Worm (Caenorhabditis elegans) whole organism, young adult: Measurements from ENCODE around the gene F14F9.8.

Source experiments
- B0035.1 ChIP-seq: sonication (generic microtip); optimal IDR thresholded peaks from 2 replicates; lab custom pipeline; 2016; ENCODE audit warnings: missing genetic modification characterization, mild to moderate bottlenecking, missing compliant biosample characterization, missing genotype, missing genetic modification reagents
- C06A6.2 ChIP-seq: fragments of 200-800 bp; sonication (Bioruptor generic); conservative IDR thresholded peaks from 2 replicates; pipeline ENCODE4 v1.3.6; 2022; ENCODE audit warnings: missing genetic modification characterization, missing compliant biosample characterization
- F22D6.2 ChIP-seq: sonication (generic microtip); optimal IDR thresholded peaks from 2 replicates; lab custom pipeline; 2016; ENCODE audit warnings: mild to moderate bottlenecking, missing genetic modification characterization, missing compliant biosample characterization
- F33H1.4 ChIP-seq: fragments of 200-800 bp; sonication (Bioruptor generic); IDR thresholded peaks from 2 replicates; pipeline ENCODE4 v1.3.6; 2022; ENCODE audit warnings: missing genetic modification reagents, missing genetic modification characterization, missing compliant biosample characterization
- F57C9.4 ChIP-seq: sonication (generic microtip); optimal IDR thresholded peaks from 2 replicates; lab custom pipeline; 2017; ENCODE audit warnings: mild to moderate bottlenecking, missing genetic modification characterization, missing compliant biosample characterization
- K12H6.12 ChIP-seq: fragments of 200-800 bp; sonication (Bioruptor generic); optimal IDR thresholded peaks from 2 replicates; lab custom pipeline; 2018; ENCODE audit warnings: mild to moderate bottlenecking, missing genetic modification characterization, missing compliant biosample characterization
- Y53G8AR.9 ChIP-seq: fragments of 200-800 bp; sonication (Bioruptor generic); conservative IDR thresholded peaks from 2 replicates; pipeline ENCODE4 v1.3.6; 2022; ENCODE audit warnings: missing genetic modification reagents, missing genetic modification characterization, missing compliant biosample characterization
- Y56A3A.18 ChIP-seq: fragments of 200-800 bp; sonication (Bioruptor generic); IDR thresholded peaks from 2 replicates; pipeline ENCODE4 v1.3.6; 2022; ENCODE audit warnings: missing genetic modification reagents, missing genetic modification characterization, missing compliant biosample characterization
- Y67H2A.10 ChIP-seq: fragments of 200-800 bp; sonication (Bioruptor generic); conservative IDR thresholded peaks from 2 replicates; pipeline ENCODE4 v1.3.6; 2022; ENCODE audit warnings: missing genetic modification reagents, missing genetic modification characterization, missing compliant biosample characterization
- Y95B8A.8 ChIP-seq: fragments of 200-800 bp; sonication (Bioruptor generic); IDR thresholded peaks from 2 replicates; pipeline ENCODE4 v1.3.6; 2022; ENCODE audit warnings: missing genetic modification reagents, missing genetic modification characterization, missing compliant biosample characterization
- ama-1 ChIP-seq, 3 experiments: fragments of 150-350 bp in 1 of 3; sonication (generic microtip) in 2 of 3; optimal IDR thresholded peaks; 2 replicates each; lab custom pipeline; 2014 to 2018; ENCODE audit warnings: missing biosample characterization in 2 of 3, missing genetic modification characterization in 2 of 3, missing genetic modification reagents in 2 of 3
- atf-7 ChIP-seq: sonication (generic microtip); optimal IDR thresholded peaks from 2 replicates; lab custom pipeline; 2017; ENCODE audit warnings: mild to moderate bottlenecking, missing genetic modification characterization, missing compliant biosample characterization
- athp-1 ChIP-seq: sonication (generic microtip); optimal IDR thresholded peaks from 2 replicates; lab custom pipeline; 2017; ENCODE audit warnings: mild to moderate bottlenecking, missing genetic modification characterization, missing compliant biosample characterization
- bed-2 ChIP-seq: fragments of 200-800 bp; sonication (Bioruptor generic); IDR thresholded peaks from 2 replicates; pipeline ENCODE4 v1.3.6; 2022; ENCODE audit warnings: missing genetic modification reagents, missing genetic modification characterization, missing compliant biosample characterization
- ceh-91 ChIP-seq: fragments of 200-800 bp; sonication (Bioruptor generic); IDR thresholded peaks from 2 replicates; pipeline ENCODE4 v1.3.6; 2022; ENCODE audit warnings: missing genetic modification reagents, missing genetic modification characterization, missing compliant biosample characterization
- egl-44 ChIP-seq: fragments of 200-800 bp; sonication (Bioruptor generic); IDR thresholded peaks from 2 replicates; pipeline ENCODE4 v1.3.6; 2022; ENCODE audit warnings: missing genetic modification reagents, missing genetic modification characterization, missing compliant biosample characterization
- ekl-4 ChIP-seq: fragments of 200-800 bp; sonication (Bioruptor generic); IDR thresholded peaks from 2 replicates; pipeline ENCODE4 v1.3.6; 2022; ENCODE audit warnings: missing genetic modification reagents, missing genetic modification characterization, missing compliant biosample characterization
- fkh-3 ChIP-seq: sonication (generic microtip); optimal IDR thresholded peaks from 2 replicates; lab custom pipeline; 2016; ENCODE audit warnings: mild to moderate bottlenecking, missing genetic modification characterization, missing compliant biosample characterization
- hlh-12 ChIP-seq: sonication (generic microtip); optimal IDR thresholded peaks from 2 replicates; lab custom pipeline; 2016; ENCODE audit warnings: missing genetic modification characterization, missing compliant biosample characterization
- hmg-20 ChIP-seq: fragments of 200-800 bp; sonication (Bioruptor generic); IDR thresholded peaks from 2 replicates; pipeline ENCODE4 v1.3.6; 2022; ENCODE audit warnings: missing genetic modification reagents, missing genetic modification characterization, missing compliant biosample characterization
- hrde-1 ChIP-seq: sonication (generic microtip); optimal IDR thresholded peaks from 2 replicates; lab custom pipeline; 2016; ENCODE audit warnings: missing genetic modification characterization, mild to moderate bottlenecking, missing compliant biosample characterization, moderate library complexity, missing genotype, missing genetic modification reagents, borderline replicate concordance
- lin-26 ChIP-seq: fragments of 200-800 bp; sonication (Bioruptor generic); IDR thresholded peaks from 2 replicates; pipeline ENCODE4 v1.3.6; 2022; ENCODE audit warnings: missing genetic modification reagents, missing genetic modification characterization, missing compliant biosample characterization
- lin-40 ChIP-seq: sonication (generic microtip); optimal IDR thresholded peaks from 2 replicates; lab custom pipeline; 2016; ENCODE audit warnings: missing genetic modification characterization, mild to moderate bottlenecking, missing compliant biosample characterization, missing genotype, missing genetic modification reagents
- lin-54 ChIP-seq: fragments of 200-800 bp; sonication (Bioruptor generic); optimal IDR thresholded peaks from 2 replicates; lab custom pipeline; 2018; ENCODE audit warnings: mild to moderate bottlenecking, missing genetic modification characterization, missing compliant biosample characterization
- lsl-1 ChIP-seq: fragments of 200-800 bp; sonication (Bioruptor generic); optimal IDR thresholded peaks from 2 replicates; lab custom pipeline; 2018; ENCODE audit warnings: mild to moderate bottlenecking, missing genetic modification characterization, moderate library complexity, missing compliant biosample characterization
- lsy-27 ChIP-seq: sonication (generic microtip); optimal IDR thresholded peaks from 2 replicates; lab custom pipeline; 2017; ENCODE audit warnings: missing genetic modification characterization, mild to moderate bottlenecking, missing compliant biosample characterization, antibody characterized with exemption, missing genotype, borderline replicate concordance; ENCODE audit not compliant: insufficient read depth
- nfyb-1 ChIP-seq: fragments of 200-800 bp; sonication (Bioruptor generic); IDR thresholded peaks from 2 replicates; pipeline ENCODE4 v1.3.6; 2022; ENCODE audit warnings: missing genetic modification reagents, missing genetic modification characterization, missing compliant biosample characterization
- nhr-80 ChIP-seq: sonication (generic microtip); optimal IDR thresholded peaks from 2 replicates; lab custom pipeline; 2016; ENCODE audit warnings: missing genetic modification characterization, missing compliant biosample characterization
- nhr-90 ChIP-seq: sonication (generic microtip); optimal IDR thresholded peaks from 2 replicates; lab custom pipeline; 2016; ENCODE audit warnings: missing genotype, mild to moderate bottlenecking, missing genetic modification characterization, missing compliant biosample characterization
- pbrm-1 ChIP-seq: fragments of 200-800 bp; sonication (Bioruptor generic); IDR thresholded peaks from 2 replicates; pipeline ENCODE4 v1.3.6; 2022; ENCODE audit warnings: missing genetic modification reagents, missing genetic modification characterization, missing compliant biosample characterization
- tbp1 ChIP-seq: fragments of 200-800 bp; sonication (Bioruptor generic); optimal IDR thresholded peaks from 2 replicates; lab custom pipeline; 2018; ENCODE audit warnings: mild to moderate bottlenecking, missing genetic modification characterization, missing compliant biosample characterization
- unc-130 ChIP-seq: sonication (generic microtip); optimal IDR thresholded peaks from 2 replicates; lab custom pipeline; 2016; ENCODE audit warnings: missing genetic modification reagents, missing genetic modification characterization, missing compliant biosample characterization
- ztf-18 ChIP-seq: sonication (generic microtip); optimal IDR thresholded peaks from 2 replicates; lab custom pipeline; 2016; ENCODE audit warnings: missing genotype, mild to moderate bottlenecking, missing genetic modification characterization, missing compliant biosample characterization
- ztf-22 ChIP-seq: fragments of 200-800 bp; sonication (Bioruptor generic); optimal IDR thresholded peaks from 2 replicates; lab custom pipeline; 2018; ENCODE audit warnings: mild to moderate bottlenecking, missing genetic modification characterization, moderate library complexity, missing compliant biosample characterization
- ztf-3 ChIP-seq: fragments of 200-800 bp; sonication (Bioruptor generic); optimal IDR thresholded peaks from 2 replicates; lab custom pipeline; 2018; ENCODE audit warnings: mild to moderate bottlenecking, missing genetic modification characterization, missing compliant biosample characterization

The F14F9.8 gene

ce11 chrV:5098925-5099324, 31.2 kb upstream of the F14F9.8 start, which contains the start of gene unc-46:
TSS of gene unc-46 (minus strand) at chrV:5099025.
- TF ChIP-seq ztf-18: no peak
- TF ChIP-seq F57C9.4 (tag; lab: Kevin White, UChicago): no peak

DNA sequence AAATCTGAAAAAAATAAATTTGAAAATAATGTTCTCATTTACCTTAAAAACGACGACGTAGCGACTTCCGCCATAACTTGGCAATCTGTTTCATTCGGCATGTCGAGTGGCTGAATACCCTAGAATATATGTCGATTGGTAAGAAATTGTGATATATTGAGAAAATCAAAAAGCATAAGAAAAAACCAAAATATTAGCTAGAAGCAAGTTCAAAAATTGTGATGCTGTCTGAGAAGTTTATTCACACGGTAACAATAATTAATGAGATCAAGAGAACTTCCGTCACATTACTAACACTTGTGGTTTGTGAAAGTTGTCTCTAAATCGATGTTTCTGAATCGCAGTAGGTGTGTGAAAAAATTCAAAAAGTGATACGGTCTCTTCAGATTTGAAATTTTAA, 28.1 kb upstream of the F14F9.8 start, which contains the start of gene srab-1:
TSS of gene srab-1 (minus strand) at position 101 of the 400 bp plus-strand sequence.
- no peak for TF ChIP-seq hlh-12 (tag; lab: Kevin White, UChicago)
- TF ChIP-seq ceh-91: no peak
- no peak for TF ChIP-seq ztf-22 (GFP tag; lab: Kevin White, UChicago)
- TF ChIP-seq B0035.1 (tag; lab: Kevin White, UChicago): no peak
- no peak for TF ChIP-seq bed-2 (GFP tag; lab: Robert Waterston, UW)
- TF ChIP-seq lsl-1 (GFP tag; lab: Kevin White, UChicago): no peak
- no peak for TF ChIP-seq atf-7 (tag; lab: Kevin White, UChicago)
- TF ChIP-seq Y53G8AR.9: no peak
- TF ChIP-seq lin-40 (tag; lab: Kevin White, UChicago): no peak
- no peak for TF ChIP-seq fkh-3
- no peak for TF ChIP-seq lin-26 (GFP tag; lab: Robert Waterston, UW)
- no peak for TF ChIP-seq lsy-27 (tag; lab: Kevin White, UChicago)

ce11 chrV:5104934-5105333, 25.2 kb upstream of the F14F9.8 start, which contains the start of gene srab-2:
TSS of gene srab-2 (minus strand) at chrV:5105034.
- TF ChIP-seq ztf-3 (GFP tag; lab: Kevin White, UChicago) (no peak), lin-26 (GFP tag; lab: Robert Waterston, UW) (no peak), ama-1 (optimal IDR thresholded peaks at IDR 0.05; lab: Kevin White, UChicago) (no peak), ama-1 (GFP tag; optimal IDR thresholded peaks at IDR 0.05; lab: Kevin White, UChicago) (no peak), nhr-90 (tag; lab: Kevin White, UChicago) (no peak), athp-1 (tag; lab: Kevin White, UChicago) (no peak), unc-130 (GFP tag; lab: Kevin White, UChicago) (no peak), C06A6.2 (GFP tag; lab: Robert Waterston, UW) (no peak), lin-54 (GFP tag; lab: Kevin White, UChicago) (no peak), egl-44 (no peak), Y95B8A.8 (GFP tag; lab: Robert Waterston, UW) (no peak), ztf-18 (no peak), F22D6.2 (no peak)

DNA sequence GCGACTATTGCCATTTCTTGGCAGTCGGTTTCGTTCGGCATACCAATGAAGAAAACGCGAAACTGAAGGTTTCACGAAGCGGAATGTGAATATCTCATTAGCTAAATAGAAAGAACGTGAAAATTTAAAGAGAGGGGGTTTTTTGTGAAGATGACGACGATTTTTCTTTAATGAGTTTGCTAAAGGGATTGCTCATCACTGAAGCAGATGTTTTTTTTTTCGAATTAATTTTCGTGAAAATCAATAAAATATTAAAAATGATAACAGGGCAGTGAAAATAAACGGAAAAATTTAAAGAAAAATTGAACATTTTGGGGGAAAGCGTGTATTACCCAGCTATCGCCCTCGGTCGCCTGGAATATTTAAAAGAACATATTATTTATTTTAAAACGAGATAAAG, 22.3 kb upstream of the F14F9.8 start, which contains the start of gene srab-3:
TSS of gene srab-3 (minus strand) at position 101 of the 400 bp plus-strand sequence.
- TF ChIP-seq F57C9.4 (tag; lab: Kevin White, UChicago): no peak
- no peak for TF ChIP-seq Y67H2A.10 (GFP tag; lab: Robert Waterston, UW)
- TF ChIP-seq nfyb-1: no peak
- no peak for TF ChIP-seq nhr-80 (tag; lab: Kevin White, UChicago)
- no peak for TF ChIP-seq ekl-4 (GFP tag; lab: Robert Waterston, UW)
- no peak for TF ChIP-seq hmg-20
- no peak for TF ChIP-seq hrde-1 (tag; lab: Kevin White, UChicago)
- TF ChIP-seq Y56A3A.18 (GFP tag; lab: Robert Waterston, UW): no peak
- TF ChIP-seq F33H1.4: no peak
- TF ChIP-seq pbrm-1 (GFP tag; lab: Robert Waterston, UW): no peak
- TF ChIP-seq tbp1 (GFP tag; lab: Kevin White, UChicago): no peak
- no peak for TF ChIP-seq K12H6.12
- TF ChIP-seq, all 124 proteins: peak for 0
